Worm (Caenorhabditis elegans) whole organism, L1 larva: ENCODE measurements around the gene K07B1.4.

ENCODE experiments used
- mdl-1 ChIP-seq, 2 experiments: fragments of 150-350 bp; optimal IDR thresholded peaks; 2 replicates each; lab custom pipeline; 2014 to 2017; ENCODE audit warnings: missing biosample characterization in 2 of 2, missing genetic modification characterization in 2 of 2, inconsistent platforms in 1 of 2
- nhr-11 ChIP-seq: fragments of 150-350 bp; optimal IDR thresholded peaks from 2 replicates; lab custom pipeline; 2014; ENCODE audit warnings: missing biosample characterization, missing genetic modification characterization
- nhr-28 ChIP-seq: fragments of 150-350 bp; optimal IDR thresholded peaks from 2 replicates; lab custom pipeline; 2014; ENCODE audit warnings: missing biosample characterization, missing genetic modification characterization

DNA sequence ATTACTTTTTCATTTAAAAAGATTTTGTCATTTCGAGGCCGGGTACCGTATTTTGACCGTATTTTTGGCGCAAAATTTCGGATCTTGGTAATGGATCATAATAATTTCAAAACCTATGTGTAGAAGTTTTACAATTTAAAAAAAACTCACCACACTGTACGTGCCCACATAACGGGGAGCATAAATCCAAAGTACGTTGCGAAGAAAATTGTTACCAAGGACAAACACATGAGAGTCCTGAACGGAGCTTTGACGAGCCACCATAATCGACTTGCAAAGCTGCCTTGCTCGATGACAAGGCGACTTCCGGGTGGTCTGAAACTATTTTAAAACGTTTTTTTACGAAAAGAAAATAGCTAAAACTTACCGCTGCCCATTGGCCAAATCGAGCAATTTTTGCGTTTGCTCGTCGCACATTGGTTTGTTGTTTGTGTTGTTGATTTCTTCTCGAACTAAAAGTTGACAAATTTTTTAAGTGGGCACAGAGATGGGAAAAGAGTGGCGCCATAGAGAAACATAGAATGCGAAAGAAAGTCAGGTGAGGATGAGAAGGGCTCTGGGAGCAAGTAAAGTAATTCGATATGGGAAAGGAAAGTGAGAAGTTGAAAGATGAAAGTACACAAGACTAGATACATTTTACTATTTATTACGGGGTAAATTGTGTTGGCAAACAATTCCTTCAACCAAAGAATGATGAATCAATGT, 4.0 kb downstream of the K07B1.4 start:
- TF ChIP-seq mdl-1 (tag; optimal IDR thresholded peaks at IDR 0.05; lab: Kevin White, UChicago) (no peak), nhr-28 (tag; lab: Kevin White, UChicago) (no peak), nhr-11 (no peak)
